Worm (Caenorhabditis elegans) whole organism, early embryonic: Measurements from ENCODE around the gene cyp-37B1.

ENCODE experiments used
- aly-1 ChIP-seq: sonication (generic microtip); optimal IDR thresholded peaks from 2 replicates; lab custom pipeline; 2016; ENCODE audit warnings: missing genetic modification characterization, missing compliant biosample characterization
- ama-1 ChIP-seq: fragments of 150-350 bp; optimal IDR thresholded peaks from 2 replicates; lab custom pipeline; 2014
- ceh-13 ChIP-seq: fragments of 200-800 bp; sonication (Bioruptor generic); optimal IDR thresholded peaks from 2 replicates; lab custom pipeline; 2018; ENCODE audit warnings: mild to moderate bottlenecking, missing genetic modification characterization, missing compliant biosample characterization
- ceh-36 ChIP-seq: sonication (generic microtip); optimal IDR thresholded peaks from 2 replicates; lab custom pipeline; 2016; ENCODE audit warnings: missing genetic modification characterization, inconsistent platforms, missing compliant biosample characterization
- pes-1 ChIP-seq: fragments of 200-800 bp; sonication (Bioruptor generic); IDR thresholded peaks from 2 replicates; pipeline ENCODE4 v1.3.6; 2022; ENCODE audit warnings: missing genetic modification reagents, missing genetic modification characterization, missing compliant biosample characterization

DNA sequence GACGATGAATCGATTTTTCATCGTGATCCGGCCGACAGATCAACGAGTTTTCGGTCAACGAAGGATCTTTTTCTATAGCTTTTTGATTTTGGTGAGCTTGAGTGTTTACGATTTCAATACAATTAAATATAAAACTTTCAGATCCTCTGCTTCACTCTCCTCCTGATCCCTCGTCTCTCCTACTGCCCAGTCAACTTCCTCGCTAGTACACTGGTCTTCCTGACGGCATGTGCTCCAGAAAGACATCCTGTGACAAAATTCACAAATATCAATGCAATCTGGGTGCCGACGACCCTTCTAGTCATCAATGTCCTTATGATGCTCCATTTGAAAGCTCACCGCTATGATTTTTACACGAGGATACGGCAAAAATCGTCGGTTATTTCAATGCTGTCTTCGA lies 30.4 kb downstream of the cyp-37B1 start:
- TF ChIP-seq ama-1 (lab: Kevin White, UChicago) (no peak), ceh-36 (tag; lab: Kevin White, UChicago) (no peak), pes-1 (no peak), aly-1 (tag; lab: Kevin White, UChicago) (no peak), ceh-13 (no peak)
